Fruit fly (Drosophila melanogaster) ovary, adult (tissue): ENCODE results near the gene CG9628.
A peak's percentile ranks its signal among the peaks of the same experiment; 100 is the strongest.

ENCODE experiments used
- CG17801 ChIP-seq: fragments of 200-800 bp; optimal IDR thresholded peaks from 2 replicates; lab custom pipeline; 2019; ENCODE audit warnings: missing biosample characterization, mild to moderate bottlenecking, missing genetic modification characterization, moderate library complexity; ENCODE audit not compliant: partially characterized antibody

Gene CG9628

dm6 chr3L:14671546-14671945 is 49.0 kb downstream of the CG9628 start:
- TF ChIP-seq CG17801 (GFP tag; lab: Kevin White, UChicago), result no peak

- TF ChIP-seq CG17801 (GFP tag; lab: Kevin White, UChicago), result no peak
Measured at dm6 chr3L:14672387-14673110, 50.0 kb downstream of the CG9628 start, which contains the start of the genes CG43121 and ome. TSS of gene CG43121 (minus strand) at chr3L:14672437. TSS of gene ome (plus strand) at chr3L:14672839.

- TF ChIP-seq CG17801 (GFP tag; lab: Kevin White, UChicago), result peak; percentile 38
Measured at dm6 chr3L:14673740-14674463, 51.3 kb downstream of the CG9628 start.
